Worm (Caenorhabditis elegans) whole organism, late embryonic: Measurements from ENCODE around the gene F54F2.9.

ENCODE experiments used
- F13H6.1 ChIP-seq: sonication (generic microtip); optimal IDR thresholded peaks from 2 replicates; lab custom pipeline; 2016; ENCODE audit warnings: missing genetic modification characterization, missing compliant biosample characterization
- unc-86 ChIP-seq: sonication (generic microtip); optimal IDR thresholded peaks from 2 replicates; lab custom pipeline; 2016; ENCODE audit warnings: missing genetic modification characterization, missing compliant biosample characterization

DNA sequence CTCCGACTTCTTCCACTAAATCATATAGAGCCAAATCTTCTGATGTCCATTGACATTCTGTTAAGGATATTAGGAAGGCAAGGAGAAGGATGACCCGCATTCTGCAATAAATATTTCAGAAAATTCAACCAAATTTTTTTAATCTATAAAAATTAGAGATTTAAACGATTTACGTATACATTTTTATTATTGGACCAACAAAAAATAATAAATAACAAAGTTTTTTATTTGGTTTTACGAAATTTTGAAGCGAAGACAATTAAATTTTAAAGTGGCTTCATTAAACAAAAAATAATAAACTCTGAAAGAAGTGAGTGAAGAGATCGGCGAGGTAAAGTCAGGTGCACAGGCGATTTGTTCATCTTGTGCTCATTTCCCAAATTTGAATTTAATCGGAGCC, at the start of gene F54F2.9:
- TF ChIP-seq unc-86 (no peak), F13H6.1 (tag; lab: Kevin White, UChicago) (no peak)
